Worm (Caenorhabditis elegans) whole organism, early embryonic: ENCODE data around the gene F23B12.4.

Experiments used
- B0310.2 ChIP-seq: sonication (generic microtip); optimal IDR thresholded peaks from 2 replicates; lab custom pipeline; 2016; ENCODE audit warnings: mild to moderate bottlenecking, missing genetic modification characterization, missing compliant biosample characterization
- ama-1 ChIP-seq: fragments of 150-350 bp; optimal IDR thresholded peaks from 2 replicates; lab custom pipeline; 2014
- ceh-13 ChIP-seq: fragments of 200-800 bp; sonication (Bioruptor generic); optimal IDR thresholded peaks from 2 replicates; lab custom pipeline; 2018; ENCODE audit warnings: mild to moderate bottlenecking, missing genetic modification characterization, missing compliant biosample characterization
- ceh-36 ChIP-seq: sonication (generic microtip); optimal IDR thresholded peaks from 2 replicates; lab custom pipeline; 2016; ENCODE audit warnings: missing genetic modification characterization, inconsistent platforms, missing compliant biosample characterization
- ets-7 ChIP-seq: sonication (generic microtip); optimal IDR thresholded peaks from 2 replicates; lab custom pipeline; 2016; ENCODE audit warnings: missing genotype, missing genetic modification characterization, missing compliant biosample characterization
- hmg-4 ChIP-seq: fragments of 200-800 bp; sonication (Bioruptor generic); optimal IDR thresholded peaks from 2 replicates; lab custom pipeline; 2018; ENCODE audit warnings: mild to moderate bottlenecking, missing genetic modification characterization, missing compliant biosample characterization
- sea-1 ChIP-seq: fragments of 200-800 bp; sonication (Bioruptor generic); conservative IDR thresholded peaks from 2 replicates; pipeline ENCODE4 v1.3.6; 2022; ENCODE audit warnings: missing genetic modification characterization, missing compliant biosample characterization
- tbx-11 ChIP-seq: fragments of 200-800 bp; sonication (Bioruptor generic); IDR thresholded peaks from 2 replicates; pipeline ENCODE4 v1.3.6; 2022; ENCODE audit warnings: missing genetic modification characterization, missing compliant biosample characterization
- tbx-37 ChIP-seq: fragments of 200-800 bp; sonication (Bioruptor generic); conservative IDR thresholded peaks from 2 replicates; pipeline ENCODE4 v1.3.6; 2022; ENCODE audit warnings: missing genetic modification reagents, missing genetic modification characterization, missing compliant biosample characterization

DNA sequence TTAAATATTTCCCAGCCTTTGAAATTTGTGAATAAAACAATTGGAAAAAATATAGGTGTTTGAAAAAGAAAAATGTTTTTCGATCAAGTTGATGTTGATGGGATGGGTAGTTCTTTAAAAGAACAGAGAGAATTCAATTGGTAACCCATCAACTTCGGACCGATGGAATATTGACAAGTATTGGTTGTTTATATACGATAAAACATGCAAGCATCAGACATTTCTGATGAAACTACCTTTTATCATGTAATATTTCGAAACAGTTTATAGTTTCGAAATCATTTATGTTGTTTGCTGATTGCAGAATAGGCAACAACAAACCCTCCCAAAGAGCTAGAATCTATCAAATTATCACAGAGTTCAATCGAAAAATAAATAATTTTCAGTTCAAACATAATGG is 31.0 kb upstream of the F23B12.4 start:
- no peak for TF ChIP-seq ceh-36
- no peak for TF ChIP-seq sea-1 (GFP tag; lab: Robert Waterston, UW)
- no peak for TF ChIP-seq ama-1 (lab: Kevin White, UChicago)
- no peak for TF ChIP-seq B0310.2
- no peak for TF ChIP-seq ets-7 (tag; lab: Kevin White, UChicago)
- no peak for TF ChIP-seq tbx-37 (GFP tag; lab: Robert Waterston, UW)
- TF ChIP-seq tbx-11 (GFP tag; lab: Robert Waterston, UW), result no peak
- TF ChIP-seq ceh-13 (GFP tag; lab: Kevin White, UChicago), result no peak
- TF ChIP-seq hmg-4 (GFP tag; lab: Kevin White, UChicago), result no peak
